Fruit fly (Drosophila melanogaster) whole organism, embryonic: ENCODE data around the gene CG13931.
A peak's percentile ranks its signal among the peaks of the same experiment; 100 is the strongest.

Experiments used
- Awh ChIP-seq: fragments of 200-800 bp; sonication (Bioruptor generic); IDR thresholded peaks from 2 replicates; pipeline ENCODE4, ENCODE4 v1.3.6; 2022; ENCODE audit warnings: missing biosample characterization, missing genetic modification characterization
- B-H1 ChIP-seq: fragments of 200-800 bp; sonication (Bioruptor generic); IDR thresholded peaks from 3 replicates; pipeline ENCODE4 v1.3.6; 2022; ENCODE audit warnings: missing biosample characterization, missing genetic modification characterization
- CG1024 ChIP-seq: fragments of 200-800 bp; sonication (Bioruptor generic); IDR thresholded peaks from 2 replicates; pipeline ENCODE4 v1.3.6; 2022; ENCODE audit warnings: missing biosample characterization, missing genetic modification characterization
- CG10366 ChIP-seq: fragments of 200-800 bp; sonication (Bioruptor generic); IDR thresholded peaks from 2 replicates; pipeline ENCODE4 v1.3.6; 2022; ENCODE audit warnings: missing biosample characterization, missing genetic modification characterization
- CG12769 ChIP-seq: fragments of 200-800 bp; sonication (Bioruptor generic); optimal IDR thresholded peaks from 2 replicates; lab custom pipeline; 2019; ENCODE audit warnings: missing biosample characterization, mild to moderate bottlenecking, missing genetic modification characterization, moderate library complexity
- CG13296 ChIP-seq: fragments of 200-800 bp; sonication (Bioruptor generic); optimal IDR thresholded peaks from 3 replicates; lab custom pipeline; 2018; ENCODE audit warnings: missing biosample characterization, mild to moderate bottlenecking, missing genetic modification characterization
- CG16815 ChIP-seq: fragments of 200-800 bp; sonication (Bioruptor generic); optimal IDR thresholded peaks from 3 replicates; lab custom pipeline; 2017; ENCODE audit warnings: missing biosample characterization, mild to moderate bottlenecking, missing genetic modification characterization
- CG17359 ChIP-seq: fragments of 200-800 bp; sonication (Bioruptor generic); optimal IDR thresholded peaks from 3 replicates; lab custom pipeline; 2018; ENCODE audit warnings: missing biosample characterization, mild to moderate bottlenecking, missing genetic modification characterization, moderate library complexity
- CG2120 ChIP-seq: fragments of 200-800 bp; sonication (Bioruptor generic); optimal IDR thresholded peaks from 3 replicates; lab custom pipeline; 2016; ENCODE audit warnings: missing biosample characterization, missing genetic modification characterization
- CG30020 ChIP-seq: fragments of 200-800 bp; optimal IDR thresholded peaks from 2 replicates; lab custom pipeline; 2019; ENCODE audit warnings: missing biosample characterization, mild to moderate bottlenecking, missing genetic modification characterization, moderate library complexity
- CG30403 ChIP-seq: fragments of 200-800 bp; sonication (Bioruptor generic); optimal IDR thresholded peaks from 3 replicates; lab custom pipeline; 2016; ENCODE audit warnings: missing biosample characterization, missing genetic modification characterization
- CG33557 ChIP-seq: fragments of 200-800 bp; sonication (Bioruptor generic); optimal IDR thresholded peaks from 2 replicates; lab custom pipeline; 2019; ENCODE audit warnings: missing biosample characterization, mild to moderate bottlenecking, missing genetic modification characterization, moderate library complexity
- CG34224 ChIP-seq: fragments of 200-800 bp; sonication (Bioruptor generic); IDR thresholded peaks from 3 replicates; pipeline ENCODE4 v1.3.6; 2022; ENCODE audit warnings: missing biosample characterization, missing genetic modification characterization; ENCODE audit not compliant: partially characterized antibody
- CG6175 ChIP-seq: fragments of 200-800 bp; sonication (Bioruptor generic); IDR thresholded peaks from 3 replicates; pipeline ENCODE4 v1.3.6; 2022; ENCODE audit warnings: missing biosample characterization, missing genetic modification characterization
- CG7786 ChIP-seq: fragments of 200-800 bp; sonication (Bioruptor generic); optimal IDR thresholded peaks from 2 replicates; lab custom pipeline; 2016; ENCODE audit warnings: missing biosample characterization, missing genetic modification characterization
- CG7928 ChIP-seq: fragments of 200-800 bp; sonication (Bioruptor generic); optimal IDR thresholded peaks from 2 replicates; lab custom pipeline; 2017; ENCODE audit warnings: missing biosample characterization, mild to moderate bottlenecking, missing genetic modification characterization
- CG9797 ChIP-seq: fragments of 200-800 bp; sonication (Bioruptor generic); optimal IDR thresholded peaks from 3 replicates; lab custom pipeline; 2018; ENCODE audit warnings: missing biosample characterization, mild to moderate bottlenecking, missing genetic modification characterization
- Dek ChIP-seq: fragments of 200-800 bp; sonication (Bioruptor generic); optimal IDR thresholded peaks from 3 replicates; lab custom pipeline; 2019; ENCODE audit warnings: missing biosample characterization, mild to moderate bottlenecking, missing genetic modification characterization, moderate library complexity
- HHEX ChIP-seq: fragments of 200-800 bp; sonication (Bioruptor generic); optimal IDR thresholded peaks from 3 replicates; lab custom pipeline; 2017; ENCODE audit warnings: missing biosample characterization, mild to moderate bottlenecking, missing genetic modification characterization, missing genetic modification reagents
- Lhr ChIP-seq: fragments of 200-800 bp; sonication (Bioruptor generic); optimal IDR thresholded peaks from 3 replicates; lab custom pipeline; 2017; ENCODE audit warnings: mild to moderate bottlenecking, missing biosample characterization, missing genetic modification reagents, missing genetic modification characterization
- Lim3 ChIP-seq: fragments of 200-800 bp; sonication (Bioruptor generic); IDR thresholded peaks from 2 replicates; pipeline ENCODE4 v1.3.6; 2022; ENCODE audit warnings: missing biosample characterization, missing genetic modification characterization
- Med ChIP-seq: fragments of 200-800 bp; sonication (Bioruptor generic); peaks from one replicate; lab custom pipeline; 2016; ENCODE audit warnings: missing biosample characterization, missing genetic modification characterization, mild to moderate bottlenecking, inconsistent platforms, moderate library complexity
- Ravus ChIP-seq: fragments of 200-800 bp; sonication (Bioruptor generic); IDR thresholded peaks from 2 replicates; pipeline ENCODE4 v1.3.6; 2022; ENCODE audit warnings: missing biosample characterization, missing genetic modification characterization
- abd-A ChIP-seq: fragments of 200-800 bp; sonication (Bioruptor generic); optimal IDR thresholded peaks from 3 replicates; lab custom pipeline; 2019; ENCODE audit warnings: missing biosample characterization, mild to moderate bottlenecking, missing genetic modification characterization, moderate library complexity
- al ChIP-seq: fragments of 200-800 bp; sonication (Bioruptor generic); IDR thresholded peaks from 2 replicates; pipeline ENCODE4 v1.3.6; 2022; ENCODE audit warnings: missing biosample characterization, missing genetic modification characterization
- chinmo ChIP-seq: fragments of 200-800 bp; sonication (Bioruptor generic); IDR thresholded peaks from 4 replicates; pipeline ENCODE4 v1.3.6; 2022; ENCODE audit warnings: missing biosample characterization, missing genetic modification characterization; ENCODE audit not compliant: partially characterized antibody
- cwo ChIP-seq: fragments of 200-800 bp; sonication (Bioruptor generic); optimal IDR thresholded peaks from 3 replicates; lab custom pipeline; 2017; ENCODE audit warnings: missing biosample characterization, missing genetic modification characterization, mild to moderate bottlenecking, moderate library complexity, missing genetic modification reagents
- ewg ChIP-seq: fragments of 200-800 bp; sonication (Bioruptor generic); optimal IDR thresholded peaks from 3 replicates; lab custom pipeline; 2017; ENCODE audit warnings: mild to moderate bottlenecking, missing biosample characterization, missing genetic modification reagents, missing genetic modification characterization
- eyg ChIP-seq: fragments of 200-800 bp; sonication (Bioruptor generic); optimal IDR thresholded peaks from 3 replicates; lab custom pipeline; 2016; ENCODE audit warnings: missing biosample characterization, missing genetic modification characterization
- gce ChIP-seq: fragments of 200-800 bp; sonication (Bioruptor generic); IDR thresholded peaks from 3 replicates; pipeline ENCODE4 v1.3.6; 2022; ENCODE audit warnings: missing biosample characterization, missing genetic modification characterization
- grn ChIP-seq: fragments of 200-800 bp; sonication (Bioruptor generic); optimal IDR thresholded peaks from 3 replicates; lab custom pipeline; 2017; ENCODE audit warnings: missing biosample characterization, missing genetic modification characterization
- kni ChIP-seq: fragments of 200-800 bp; sonication (Bioruptor generic); optimal IDR thresholded peaks from 3 replicates; lab custom pipeline; 2017; ENCODE audit warnings: mild to moderate bottlenecking, missing biosample characterization, missing genetic modification reagents, missing genetic modification characterization
- lmd ChIP-seq: fragments of 200-800 bp; sonication (Bioruptor generic); IDR thresholded peaks from 2 replicates; pipeline ENCODE4 v1.3.6; 2022; ENCODE audit warnings: missing biosample characterization, missing genetic modification characterization
- nom ChIP-seq: fragments of 200-800 bp; sonication (Bioruptor generic); optimal IDR thresholded peaks from 2 replicates; lab custom pipeline; 2017; ENCODE audit warnings: missing biosample characterization, missing genetic modification characterization, mild to moderate bottlenecking, moderate library complexity, missing genetic modification reagents
- oc ChIP-seq: fragments of 200-800 bp; sonication (Bioruptor generic); optimal IDR thresholded peaks from 2 replicates; lab custom pipeline; 2018; ENCODE audit warnings: missing biosample characterization, mild to moderate bottlenecking, missing genetic modification characterization, moderate library complexity
- onecut ChIP-seq: fragments of 200-800 bp; sonication (Bioruptor generic); IDR thresholded peaks from 2 replicates; pipeline ENCODE4 v1.3.6; 2022; ENCODE audit warnings: missing biosample characterization, missing genetic modification characterization
- pb ChIP-seq: fragments of 200-800 bp; sonication (Bioruptor generic); optimal IDR thresholded peaks from 3 replicates; lab custom pipeline; 2016; ENCODE audit warnings: missing biosample characterization, missing genetic modification characterization
- pita ChIP-seq: fragments of 200-800 bp; sonication (Bioruptor generic); optimal IDR thresholded peaks from 2 replicates; lab custom pipeline; 2017; ENCODE audit warnings: missing biosample characterization, mild to moderate bottlenecking, missing genetic modification characterization
- prd ChIP-seq, 3 experiments: fragments of >200 bp in 2 of 3; fragments of 200-800 bp in 1 of 3; sonication (Bioruptor generic) in 1 of 3; optimal IDR thresholded peaks in 2 of 3; IDR thresholded peaks in 1 of 3; 2 replicates in 2 of 3; 3 replicates in 1 of 3; pipeline versions ENCODE4 v1.3.6 to Lab custom; 2017 to 2022; ENCODE audit warnings: missing biosample characterization in 1 of 3, missing genetic modification characterization in 1 of 3
- sd ChIP-seq: fragments of 200-800 bp; sonication (Bioruptor generic); optimal IDR thresholded peaks from 3 replicates; lab custom pipeline; 2018; ENCODE audit warnings: missing biosample characterization, mild to moderate bottlenecking, missing genetic modification characterization, moderate library complexity
- slp2 ChIP-seq: fragments of 200-800 bp; sonication (Bioruptor generic); optimal IDR thresholded peaks from 2 replicates; lab custom pipeline; 2016; ENCODE audit warnings: missing biosample characterization, missing genetic modification characterization
- tio ChIP-seq: fragments of 200-800 bp; sonication (Bioruptor generic); optimal IDR thresholded peaks from 2 replicates; lab custom pipeline; 2017; ENCODE audit warnings: missing biosample characterization, missing genetic modification characterization, inconsistent platforms
- tll ChIP-seq, 2 experiments: fragments of 200-800 bp in 1 of 2; fragments of >200 bp in 1 of 2; sonication (Bioruptor generic) in 1 of 2; optimal IDR thresholded peaks; 2 replicates each; lab custom pipeline; 2017 to 2019; ENCODE audit warnings: missing biosample characterization in 2 of 2, missing genetic modification characterization in 2 of 2, mild to moderate bottlenecking in 1 of 2, moderate library complexity in 1 of 2
- twi ChIP-seq: fragments of 200-800 bp; optimal IDR thresholded peaks from 2 replicates; lab custom pipeline; 2019; ENCODE audit warnings: missing biosample characterization, mild to moderate bottlenecking, missing genetic modification characterization, moderate library complexity
- tx ChIP-seq: fragments of 200-800 bp; sonication (Bioruptor generic); optimal IDR thresholded peaks from 2 replicates; lab custom pipeline; 2016; ENCODE audit warnings: missing biosample characterization, missing genetic modification characterization
- usp ChIP-seq: fragments of >200 bp; optimal IDR thresholded peaks from 2 replicates; lab custom pipeline; 2017; ENCODE audit warnings: missing biosample characterization, missing genetic modification characterization
- vvl ChIP-seq: fragments of 200-800 bp; sonication (Bioruptor generic); IDR thresholded peaks from 2 replicates; pipeline ENCODE4 v1.3.6; 2022; ENCODE audit warnings: missing biosample characterization, missing genetic modification characterization
- wek ChIP-seq: fragments of 200-800 bp; sonication (Bioruptor generic); optimal IDR thresholded peaks from 3 replicates; lab custom pipeline; 2018; ENCODE audit warnings: missing biosample characterization, mild to moderate bottlenecking, missing genetic modification characterization, moderate library complexity
- yki ChIP-seq: fragments of >200 bp; optimal IDR thresholded peaks from 3 replicates; lab custom pipeline; 2018
- z ChIP-seq: fragments of 200-800 bp; sonication (Bioruptor generic); IDR thresholded peaks from 3 replicates; pipeline ENCODE4 v1.3.6; 2022; ENCODE audit warnings: missing biosample characterization, missing genetic modification characterization

Gene CG13931

dm6 chr3L:1675242-1675641 is 27.0 kb downstream of the CG13931 start:
- TF ChIP-seq grn (GFP tag; lab: Kevin White, UChicago) (peak; percentile 74), vvl (GFP tag; lab: Robert Waterston, UW) (peak; percentile 76), CG9797 (GFP tag; lab: Kevin White, UChicago) (no peak), sd (peak; percentile 65), ewg (GFP tag; lab: Kevin White, UChicago) (no peak), Med (GFP tag; lab: Kevin White, UChicago) (no peak), onecut (GFP tag; lab: Robert Waterston, UW) (peak; percentile 67), CG12769 (peak; percentile 53), abd-A (tag; lab: Kevin White, UChicago) (peak; percentile 78), oc (tag; lab: Kevin White, UChicago) (peak; percentile 37), CG34224 (GFP tag; lab: Robert Waterston, UW) (no peak)

dm6 chr3L:1674381-1674780 is 27.8 kb downstream of the CG13931 start, which contains the start of gene CG7991:
Gene CG7991, plus strand, starts transcription at chr3L:1674709.
- TF ChIP-seq eyg (GFP tag; lab: Kevin White, UChicago) (no peak), Awh (GFP tag; lab: Robert Waterston, UW) (peak; percentile 41; the same call in 1 of the 2 replicates), Dek (tag; lab: Kevin White, UChicago) (no peak), pb (peak; percentile 2), CG10366 (GFP tag; lab: Robert Waterston, UW) (no peak), CG33557 (GFP tag; lab: Kevin White, UChicago) (no peak), z (0 out of 3 replicates have a peak, but pooled peaks have one; percentile 21), CG2120 (GFP tag; lab: Kevin White, UChicago) (no peak), prd (optimal IDR thresholded peaks at IDR 0.05; lab: Kevin White, UChicago) (no peak), prd (GFP tag; IDR thresholded peaks at IDR 0.05; lab: Robert Waterston, UW) (no peak), Ravus (GFP tag; lab: Robert Waterston, UW) (no peak), HHEX (GFP tag; lab: Kevin White, UChicago) (no peak), CG17359 (no peak), al (GFP tag; lab: Robert Waterston, UW) (no peak), Lim3 (no peak), CG6175 (peak; percentile 90), tio (GFP tag; lab: Kevin White, UChicago) (no peak), tx (GFP tag; lab: Kevin White, UChicago) (no peak), twi (tag; lab: Kevin White, UChicago) (no peak), CG16815 (GFP tag; lab: Kevin White, UChicago) (no peak), CG13296 (GFP tag; lab: Kevin White, UChicago) (no peak), CG7928 (GFP tag; lab: Kevin White, UChicago) (no peak), cwo (GFP tag; lab: Kevin White, UChicago) (no peak), kni (GFP tag; lab: Kevin White, UChicago) (peak; percentile 52), CG30020 (no peak), pita (GFP tag; lab: Kevin White, UChicago) (no peak), slp2 (no peak), CG7786 (GFP tag; lab: Kevin White, UChicago) (no peak), lmd (GFP tag; lab: Robert Waterston, UW) (no peak), CG1024 (no peak), CG30403 (no peak), gce (no peak), yki (lab: Kevin White, UChicago) (no peak), wek (GFP tag; lab: Kevin White, UChicago) (no peak), usp (no peak), nom (GFP tag; lab: Kevin White, UChicago) (no peak), grn (GFP tag; lab: Kevin White, UChicago) (no peak), B-H1 (GFP tag; lab: Robert Waterston, UW) (no peak), tll (GFP tag; optimal IDR thresholded peaks at IDR 0.05; lab: Kevin White, UChicago) (no peak), Lhr (GFP tag; lab: Kevin White, UChicago) (no peak), chinmo (peak; percentile 76; the same call in 1 of the 4 replicates)
